Fruit fly (Drosophila melanogaster) whole organism: ENCODE measurements around the gene Membrin.

ENCODE experiments used
- CG8478 ChIP-seq: fragments of >200 bp; optimal IDR thresholded peaks from 2 replicates; lab custom pipeline; 2018; ENCODE audit warnings: inconsistent platforms
- Dll ChIP-seq: fragments of >200 bp; optimal IDR thresholded peaks from 2 replicates; lab custom pipeline; 2017
- EcR ChIP-seq, 2 experiments: fragments of >200 bp; optimal IDR thresholded peaks; 2 replicates each; lab custom pipeline; 2017; ENCODE audit warnings: missing biosample characterization in 2 of 2, missing genetic modification characterization in 2 of 2, missing genetic modification reagents in 2 of 2
- pan ChIP-seq: fragments of >200 bp; optimal IDR thresholded peaks from 2 replicates; lab custom pipeline; 2017
- psq ChIP-seq: fragments of >200 bp; optimal IDR thresholded peaks from 2 replicates; lab custom pipeline; 2017
- usp ChIP-seq: fragments of >200 bp; optimal IDR thresholded peaks from 2 replicates; lab custom pipeline; 2017; ENCODE audit warnings: missing biosample characterization, missing genetic modification characterization, mixed read lengths

Membrin gene

DNA sequence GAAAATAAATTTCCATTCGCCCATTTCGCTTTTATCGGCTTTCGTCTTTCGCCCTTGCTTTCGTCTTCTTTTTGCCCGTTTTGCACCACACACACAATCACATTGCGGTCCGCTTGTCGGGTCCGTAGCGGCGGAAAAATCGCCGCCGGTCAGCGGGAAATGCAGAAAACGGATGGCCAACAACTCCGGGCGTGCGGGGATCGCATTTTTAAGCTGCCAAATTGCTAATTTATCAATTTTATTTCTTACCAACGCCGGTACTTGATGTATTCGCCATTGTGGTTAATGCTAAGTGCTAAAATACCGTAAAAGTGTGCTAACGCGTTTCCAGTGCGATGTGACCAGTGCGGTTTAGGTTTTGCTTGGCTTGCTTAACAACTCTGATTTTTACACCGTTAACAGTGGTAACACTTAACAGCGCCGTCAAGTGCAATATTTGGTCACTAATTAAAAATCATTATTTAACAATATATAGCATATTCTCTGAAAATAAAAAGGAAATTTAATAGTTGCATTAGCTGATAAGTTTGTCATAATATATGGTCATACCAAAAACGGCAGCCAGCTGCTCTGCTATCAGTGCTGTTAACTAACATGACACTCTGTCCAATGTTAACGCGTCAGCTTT, at the start of gene Membrin, which contains the start of gene Uev1A:
Membrin (plus strand) TSS at position 576 of the 628 bp plus-strand sequence.
Uev1A (minus strand) TSS at position 346 of the 628 bp plus-strand sequence.
- TF ChIP-seq pan (no peak), usp (no peak), psq (lab: Kevin White, UChicago) (no peak), EcR (GFP tag; optimal IDR thresholded peaks at IDR 0.05; lab: Kevin White, UChicago) (no peak), CG8478 (lab: Kevin White, UChicago) (no peak), Dll (lab: Kevin White, UChicago) (no peak)

DNA sequence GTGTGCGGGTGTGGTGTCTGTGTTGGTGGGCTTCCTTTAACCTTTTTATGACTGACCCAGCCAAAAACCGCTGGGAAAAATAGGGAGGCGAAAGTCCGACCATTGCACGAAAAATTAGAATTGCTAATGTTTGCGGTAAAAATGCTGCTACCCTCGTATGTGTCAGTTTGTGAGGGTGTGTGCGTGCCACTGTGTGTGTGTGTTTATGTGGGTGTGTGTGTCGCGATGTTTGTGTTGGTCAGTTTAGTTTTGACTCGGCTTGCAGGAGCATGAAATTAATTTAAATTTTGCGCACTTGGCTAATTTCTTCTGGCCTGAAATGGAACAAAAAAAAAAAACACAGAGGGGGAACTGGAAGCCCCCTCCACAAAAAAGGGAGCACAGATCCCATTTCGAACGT, 38.4 kb upstream of the Membrin start:
- no peak for TF ChIP-seq psq (lab: Kevin White, UChicago)
- no peak for TF ChIP-seq usp
- TF ChIP-seq EcR (GFP tag; optimal IDR thresholded peaks at IDR 0.05; lab: Kevin White, UChicago) = no peak
- no peak for TF ChIP-seq pan
- TF ChIP-seq Dll (lab: Kevin White, UChicago) = no peak
- TF ChIP-seq CG8478 (lab: Kevin White, UChicago) = no peak

DNA sequence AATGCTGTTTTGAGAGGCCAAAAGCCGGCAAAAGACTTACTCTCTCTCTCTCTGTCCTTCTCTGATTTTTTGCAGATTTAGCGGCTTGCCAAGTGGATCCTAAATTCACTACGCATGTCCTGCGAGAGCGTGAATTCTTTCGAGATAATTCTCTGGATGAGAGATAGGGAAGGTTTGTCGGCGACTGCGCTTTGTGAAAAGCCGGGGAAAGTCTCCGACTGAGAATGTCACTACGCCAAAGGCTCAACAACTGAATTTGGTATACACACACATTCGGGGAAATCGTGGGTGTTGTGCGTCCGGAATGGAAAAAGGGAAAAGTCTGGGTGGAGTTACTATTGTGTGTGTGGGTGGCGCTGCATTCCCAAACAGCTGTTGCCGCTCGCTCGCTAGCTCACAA, 36.8 kb upstream of the Membrin start:
- TF ChIP-seq Dll (lab: Kevin White, UChicago) (no peak), pan (no peak), EcR (GFP tag; optimal IDR thresholded peaks at IDR 0.05; lab: Kevin White, UChicago) (no peak), psq (lab: Kevin White, UChicago) (no peak), CG8478 (lab: Kevin White, UChicago) (no peak), usp (no peak)

DNA sequence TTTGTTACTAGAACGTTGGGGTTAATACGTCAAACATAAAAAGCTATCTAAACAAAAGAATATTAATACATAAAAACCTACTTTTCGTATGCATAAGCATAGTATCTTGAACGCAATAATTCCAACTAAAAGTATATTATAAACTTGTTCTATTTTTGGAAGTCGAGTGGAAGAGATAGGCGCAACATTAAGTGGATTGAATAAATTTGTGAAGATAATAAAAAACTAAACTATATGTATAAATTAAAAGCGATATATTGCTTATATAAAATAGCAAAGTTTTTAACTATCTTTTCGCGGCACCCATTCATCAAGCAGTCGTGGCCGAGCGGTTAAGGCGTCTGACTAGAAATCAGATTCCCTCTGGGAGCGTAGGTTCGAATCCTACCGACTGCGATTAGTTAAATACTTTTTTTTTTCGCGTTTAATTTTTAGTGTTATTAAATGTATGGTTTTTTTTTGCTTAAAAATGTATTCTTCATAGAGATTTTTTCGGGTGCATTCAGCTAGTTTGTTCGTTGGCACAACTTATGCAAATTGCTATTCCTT, 24.4 kb upstream of the Membrin start:
- no peak for TF ChIP-seq CG8478 (lab: Kevin White, UChicago)
- TF ChIP-seq Dll (lab: Kevin White, UChicago) = no peak
- no peak for TF ChIP-seq usp
- no peak for TF ChIP-seq psq (lab: Kevin White, UChicago)
- no peak for TF ChIP-seq EcR (GFP tag; optimal IDR thresholded peaks at IDR 0.05; lab: Kevin White, UChicago)
- TF ChIP-seq pan = no peak

DNA sequence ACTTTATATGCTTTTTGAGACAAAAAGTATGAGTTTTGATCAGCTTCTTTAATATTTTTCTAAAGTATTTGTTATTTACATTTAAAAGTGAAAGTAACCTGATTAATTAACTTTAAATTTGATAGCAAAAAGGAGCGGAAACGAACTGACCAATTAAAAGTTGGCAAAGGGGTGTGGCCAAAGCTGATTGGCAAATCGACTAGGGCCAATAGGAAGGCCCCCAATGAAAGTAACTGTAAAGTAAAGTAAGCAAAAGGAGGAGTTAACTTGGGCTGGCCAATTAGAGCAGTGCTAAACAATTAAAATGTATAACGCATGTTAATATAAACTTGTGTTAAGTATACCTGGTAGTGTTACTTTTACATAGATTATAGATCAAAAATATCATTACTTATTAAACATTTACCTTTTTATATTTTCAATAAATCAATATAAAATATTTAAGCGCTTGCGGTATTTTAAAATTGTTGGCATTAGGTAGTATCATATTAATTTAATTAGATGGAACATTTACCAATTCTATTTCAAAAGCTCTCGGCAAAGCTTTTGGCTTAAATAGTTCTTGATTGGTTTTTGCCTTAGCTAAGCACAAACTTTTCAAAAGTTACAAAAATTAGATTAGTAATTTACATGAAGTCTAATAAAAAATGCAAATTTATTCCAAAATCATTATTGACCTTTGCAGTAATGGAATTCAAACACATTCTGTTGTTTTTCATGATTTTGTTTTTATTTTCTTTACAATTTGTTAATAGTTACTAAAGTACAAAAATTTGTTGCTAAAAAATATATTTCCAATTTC, 23.1 kb upstream of the Membrin start:
- TF ChIP-seq CG8478 (lab: Kevin White, UChicago) (no peak), psq (lab: Kevin White, UChicago) (no peak)

DNA sequence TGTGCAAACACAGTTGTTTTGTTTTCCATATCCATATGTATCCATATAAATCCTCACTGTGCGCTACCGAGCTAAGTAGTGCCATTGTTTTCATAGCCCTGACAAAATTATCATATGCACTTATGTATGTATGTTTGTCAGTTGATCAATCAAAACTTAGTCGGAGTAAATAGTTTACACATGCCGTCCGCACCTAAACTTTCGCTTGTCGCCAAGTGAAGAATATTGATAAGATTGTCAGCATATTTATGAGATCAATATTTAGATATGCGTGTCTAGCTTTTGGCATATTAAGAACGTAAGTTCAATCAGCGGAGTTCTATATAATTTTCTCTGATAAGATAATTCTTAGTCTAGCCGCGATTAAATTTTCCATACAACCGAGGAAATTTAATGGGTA, 17.3 kb upstream of the Membrin start:
- no peak for TF ChIP-seq usp
- no peak for TF ChIP-seq CG8478 (lab: Kevin White, UChicago)
- TF ChIP-seq EcR (GFP tag; optimal IDR thresholded peaks at IDR 0.05; lab: Kevin White, UChicago) = no peak
- TF ChIP-seq pan = no peak
- TF ChIP-seq psq (lab: Kevin White, UChicago) = no peak
- no peak for TF ChIP-seq Dll (lab: Kevin White, UChicago)

DNA sequence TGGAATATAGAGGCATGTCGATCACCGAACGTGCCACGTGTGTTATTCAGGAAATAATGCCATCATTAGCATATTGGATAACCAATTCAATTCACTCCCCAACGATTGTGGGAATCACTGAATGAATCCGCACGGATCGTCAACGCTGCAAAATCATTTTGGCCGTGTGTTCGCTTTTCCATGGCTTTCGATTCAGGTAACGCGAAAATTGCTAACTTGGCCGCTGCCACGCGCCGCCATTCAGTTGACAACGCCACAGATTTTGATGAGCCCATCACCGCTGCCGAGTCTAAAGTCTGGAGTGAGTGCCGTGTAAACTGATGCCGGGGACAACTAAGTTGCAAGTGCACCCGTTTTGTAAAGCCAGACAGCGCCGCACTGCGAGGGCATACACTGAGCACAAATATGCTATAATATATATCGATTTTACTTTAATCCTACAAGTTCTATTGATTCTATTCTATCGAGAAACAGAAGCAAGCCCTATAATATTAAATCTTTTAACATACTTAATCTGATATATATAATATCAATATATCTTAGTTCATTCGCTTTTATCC, 16.4 kb upstream of the Membrin start:
- TF ChIP-seq psq (lab: Kevin White, UChicago) (no peak), usp (no peak), CG8478 (lab: Kevin White, UChicago) (no peak), pan (no peak), EcR (GFP tag; optimal IDR thresholded peaks at IDR 0.05; lab: Kevin White, UChicago) (no peak), Dll (lab: Kevin White, UChicago) (no peak)

DNA sequence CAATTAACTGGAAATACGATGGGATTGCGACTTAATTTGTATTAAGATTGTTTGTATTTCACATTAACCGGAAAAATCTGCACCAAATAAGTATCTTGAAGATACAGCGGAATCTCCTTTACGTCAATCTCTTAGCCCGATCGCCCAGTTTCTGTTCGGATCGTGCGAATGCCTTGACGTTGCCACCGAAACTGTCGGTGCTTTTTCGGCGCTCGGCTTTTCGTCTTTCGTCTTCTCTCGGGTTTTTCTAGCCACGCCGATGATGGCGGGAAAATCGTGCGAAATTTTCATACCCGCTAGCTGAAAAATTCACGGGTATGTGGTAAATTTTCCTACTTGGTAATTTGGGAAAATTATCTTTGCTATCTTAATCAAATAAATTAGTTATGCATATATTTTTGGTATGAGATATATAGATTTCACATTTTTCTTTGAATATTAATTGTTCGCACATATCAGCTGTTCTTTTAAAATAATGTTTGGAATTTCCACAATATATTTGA, 14.9 kb upstream of the Membrin start:
- no peak for TF ChIP-seq Dll (lab: Kevin White, UChicago)
- TF ChIP-seq pan = no peak
- no peak for TF ChIP-seq psq (lab: Kevin White, UChicago)
- TF ChIP-seq usp = no peak
- TF ChIP-seq EcR (GFP tag; optimal IDR thresholded peaks at IDR 0.05; lab: Kevin White, UChicago) = no peak
- no peak for TF ChIP-seq CG8478 (lab: Kevin White, UChicago)

DNA sequence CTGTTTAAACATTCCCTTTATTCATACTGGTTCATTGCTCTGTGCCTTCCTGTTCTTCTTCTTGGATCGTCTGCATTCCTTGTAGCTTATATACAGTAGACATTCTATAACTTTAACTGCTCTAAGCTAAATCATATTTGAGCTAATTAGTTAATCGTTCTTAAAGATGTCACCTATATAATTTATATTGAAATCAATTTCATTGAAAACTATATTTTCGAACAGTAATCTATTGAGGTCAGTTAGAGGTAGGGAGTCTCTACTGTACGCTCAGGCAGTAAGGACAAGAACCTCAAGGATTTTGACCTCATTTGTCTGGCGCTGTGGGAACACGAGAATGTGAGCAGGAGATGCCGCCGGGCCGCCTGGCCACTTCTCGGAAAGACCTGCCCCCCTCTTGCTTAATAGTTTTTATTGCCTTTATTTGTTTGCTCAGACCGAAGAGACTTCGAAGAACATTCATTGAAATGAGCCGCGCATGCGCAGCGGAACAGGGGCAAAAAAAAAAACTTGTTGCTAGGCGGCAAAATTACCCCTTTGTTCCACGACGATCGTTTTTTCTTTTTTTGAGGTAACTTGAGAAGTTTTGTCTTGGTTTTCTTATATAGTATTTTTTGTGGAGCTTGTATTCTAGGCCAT, 13.5 kb upstream of the Membrin start:
- TF ChIP-seq pan = no peak
- no peak for TF ChIP-seq usp
- TF ChIP-seq psq (lab: Kevin White, UChicago) = no peak
- TF ChIP-seq Dll (lab: Kevin White, UChicago) = no peak
- no peak for TF ChIP-seq CG8478 (lab: Kevin White, UChicago)
- peak in 1 of 2 experiments; percentile 69 for TF ChIP-seq EcR (GFP tag; optimal IDR thresholded peaks at IDR 0.05; lab: Kevin White, UChicago)

DNA sequence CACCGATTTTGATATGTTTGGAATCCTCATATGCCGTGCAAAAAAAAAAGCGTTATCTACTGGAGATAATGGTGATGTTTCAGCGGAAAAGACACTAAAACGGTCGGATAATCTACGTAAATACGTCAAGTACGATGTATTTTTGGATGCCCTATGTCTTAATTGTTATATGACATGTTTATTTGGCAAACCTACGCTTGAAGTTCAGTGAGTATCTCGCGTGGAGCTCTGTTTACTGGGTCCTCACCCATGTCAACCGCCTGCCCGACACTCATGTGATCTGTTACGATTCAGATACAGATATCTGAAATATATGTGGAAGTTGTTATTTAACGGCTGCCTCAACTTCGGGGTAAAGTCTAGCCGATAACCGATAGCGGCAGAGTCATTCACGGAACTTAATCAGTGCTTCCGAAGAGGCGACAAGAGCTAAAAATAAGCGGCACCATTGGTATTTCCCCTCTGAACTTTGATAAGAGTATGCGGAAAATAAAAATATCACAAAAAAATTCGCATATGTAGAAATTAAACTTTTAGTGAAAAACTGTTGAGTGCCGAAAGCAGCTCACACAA, 12.7 kb upstream of the Membrin start:
- TF ChIP-seq CG8478 (lab: Kevin White, UChicago) (no peak), EcR (GFP tag; optimal IDR thresholded peaks at IDR 0.05; lab: Kevin White, UChicago) (no peak), psq (lab: Kevin White, UChicago) (no peak), Dll (lab: Kevin White, UChicago) (no peak), usp (no peak), pan (no peak)

DNA sequence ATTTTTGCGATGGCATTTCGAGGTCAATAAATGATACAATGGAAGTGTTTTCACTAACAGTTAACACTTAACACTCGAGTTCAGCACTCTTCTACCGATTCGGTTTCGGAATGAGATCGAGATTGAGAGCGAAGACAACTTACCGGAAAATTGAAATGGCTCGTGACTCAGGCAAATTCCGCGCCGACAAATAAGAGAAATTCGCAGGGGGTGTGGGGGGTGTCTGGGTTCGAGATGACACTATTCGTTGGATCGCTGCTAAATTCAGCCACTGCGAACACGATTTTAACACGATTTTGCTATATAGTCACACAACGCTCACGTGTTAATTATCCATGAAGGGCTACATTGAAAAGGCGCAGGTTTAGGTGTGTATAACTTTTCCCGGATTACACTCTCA, 11.8 kb upstream of the Membrin start:
- TF ChIP-seq CG8478 (lab: Kevin White, UChicago) (no peak), pan (no peak), Dll (lab: Kevin White, UChicago) (no peak), EcR (GFP tag; optimal IDR thresholded peaks at IDR 0.05; lab: Kevin White, UChicago) (no peak), usp (no peak), psq (lab: Kevin White, UChicago) (no peak)
